Worm (Caenorhabditis elegans): ENCODE data around the gene nhr-96.

nhr-96 gene

DNA sequence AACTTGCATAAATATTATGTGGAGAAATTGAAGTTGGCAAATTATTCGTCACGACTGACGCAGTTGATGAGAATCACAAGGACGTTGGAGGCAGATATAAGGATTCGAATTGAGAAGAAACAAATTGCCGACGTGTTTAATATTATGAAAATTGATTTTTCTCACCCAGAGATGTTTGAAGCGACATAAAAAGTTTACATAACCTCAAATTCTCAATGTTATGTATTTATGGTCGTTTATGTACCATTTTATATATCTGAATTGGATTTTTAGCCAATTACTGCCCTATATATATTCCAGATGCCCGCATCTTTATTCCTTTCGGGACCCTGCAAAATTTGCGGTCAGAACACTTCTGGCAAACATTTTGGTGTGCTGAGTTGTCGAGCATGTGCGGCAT is 4.5 kb upstream of the nhr-96 start, which contains the start of gene nhr-126:
TSS of gene nhr-126 (plus strand) at position 301 of the 400 bp plus-strand sequence.
- TF ChIP-seq eyg-1 (tag; optimal IDR thresholded peaks at IDR 0.05): no peak
- TF ChIP-seq sdc-2 (tag; optimal IDR thresholded peaks at IDR 0.05): no peak
- TF ChIP-seq ceh-2 (tag; optimal IDR thresholded peaks at IDR 0.05): no peak
- TF ChIP-seq pha-2 (tag; optimal IDR thresholded peaks at IDR 0.05): no peak
- no peak for TF ChIP-seq pha-4 (tag; optimal IDR thresholded peaks at IDR 0.05)
- TF ChIP-seq fax-1 (tag; optimal IDR thresholded peaks at IDR 0.05): no peak
- TF ChIP-seq elt-2 (tag; optimal IDR thresholded peaks at IDR 0.05): no peak
- TF ChIP-seq tbx-7 (tag; optimal IDR thresholded peaks at IDR 0.05): no peak
- no peak for TF ChIP-seq F13H6.1 (tag; optimal IDR thresholded peaks at IDR 0.05)
- TF ChIP-seq C08G9.2 (tag; optimal IDR thresholded peaks at IDR 0.05): no peak

DNA sequence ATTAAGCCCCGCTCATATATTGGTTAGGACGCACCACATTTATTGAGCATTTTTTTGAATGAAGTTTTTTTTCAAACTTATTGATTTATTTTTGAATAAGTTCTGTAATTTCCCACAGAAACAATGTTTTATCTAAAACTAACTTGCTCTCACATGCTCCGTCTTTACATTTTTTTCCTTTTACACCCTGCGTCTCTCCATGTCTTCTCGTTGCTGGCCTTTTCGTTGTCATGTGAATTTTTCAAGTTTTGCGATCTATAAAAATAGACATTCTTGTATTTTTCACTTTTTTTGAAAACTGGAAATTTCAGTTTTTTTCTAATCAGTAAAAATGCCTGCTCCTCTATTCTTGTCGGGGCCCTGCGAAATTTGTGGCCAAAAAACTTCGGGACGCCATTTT is 2.4 kb upstream of the nhr-96 start, which contains the start of gene nhr-134:
TSS of gene nhr-134 (plus strand) at position 312 of the 400 bp plus-strand sequence.
- TF ChIP-seq C08G9.2 (tag; optimal IDR thresholded peaks at IDR 0.05) (no peak), unc-3 (GFP tag; conservative IDR thresholded peaks at IDR 0.05) (no peak), unc-3 (tag; optimal IDR thresholded peaks at IDR 0.05) (no peak), pag-3 (tag; optimal IDR thresholded peaks at IDR 0.05; ENCODE audit: borderline replicate concordance) (no peak), gmeb-2 (tag; optimal IDR thresholded peaks at IDR 0.05) (no peak), zip-5 (tag; optimal IDR thresholded peaks at IDR 0.05) (no peak), dmd-4 (tag; optimal IDR thresholded peaks at IDR 0.05; ENCODE audit: borderline replicate concordance) (no peak)

DNA sequence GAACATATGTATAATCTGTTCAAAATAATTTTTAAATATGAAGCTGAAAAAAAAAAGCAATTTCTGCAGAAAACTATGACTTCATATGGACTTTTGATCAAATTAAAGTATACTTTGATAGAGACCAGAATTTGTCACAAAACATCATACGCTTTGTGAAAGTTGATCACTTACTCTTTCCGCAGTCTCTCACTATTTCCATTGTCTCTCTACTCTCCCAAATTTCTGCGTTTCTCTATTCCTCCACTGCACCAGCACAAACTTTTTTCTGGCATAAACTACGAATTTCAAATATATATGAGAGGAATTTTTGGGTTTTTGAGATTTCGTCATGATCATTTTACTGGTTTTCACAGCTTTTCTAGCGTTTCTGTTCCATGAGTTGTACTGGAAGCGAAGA is 2.6 kb downstream of the nhr-96 start, which contains the start of gene cyp-33C4:
TSS of gene cyp-33C4 (plus strand) at position 293 of the 400 bp plus-strand sequence.
- TF ChIP-seq unc-86 (tag; optimal IDR thresholded peaks at IDR 0.05): no peak
- no peak for TF ChIP-seq hlh-6 (tag; optimal IDR thresholded peaks at IDR 0.05)
- TF ChIP-seq lin-11 (tag; optimal IDR thresholded peaks at IDR 0.05): no peak
- TF ChIP-seq elt-2 (tag; optimal IDR thresholded peaks at IDR 0.05): no peak
- TF ChIP-seq C08G9.2 (tag; optimal IDR thresholded peaks at IDR 0.05): no peak
- no peak for TF ChIP-seq mec-3 (tag; optimal IDR thresholded peaks at IDR 0.05; ENCODE audit: borderline replicate concordance)
- TF ChIP-seq pqm-1 (tag; optimal IDR thresholded peaks at IDR 0.05): no peak
- TF ChIP-seq lim-6 (tag; optimal IDR thresholded peaks at IDR 0.05): no peak
- TF ChIP-seq nhr-11 (tag; optimal IDR thresholded peaks at IDR 0.05): no peak
- no peak for TF ChIP-seq unc-3 (GFP tag; conservative IDR thresholded peaks at IDR 0.05)
- TF ChIP-seq unc-3 (tag; optimal IDR thresholded peaks at IDR 0.05): no peak
- TF ChIP-seq gmeb-2 (tag; optimal IDR thresholded peaks at IDR 0.05): no peak
- TF ChIP-seq odd-2 (tag; optimal IDR thresholded peaks at IDR 0.05): no peak
- TF ChIP-seq pag-3 (tag; optimal IDR thresholded peaks at IDR 0.05; ENCODE audit: borderline replicate concordance): no peak
- no peak for TF ChIP-seq pros-1 (tag; optimal IDR thresholded peaks at IDR 0.05)
- TF ChIP-seq che-1 (tag; optimal IDR thresholded peaks at IDR 0.05): no peak

DNA sequence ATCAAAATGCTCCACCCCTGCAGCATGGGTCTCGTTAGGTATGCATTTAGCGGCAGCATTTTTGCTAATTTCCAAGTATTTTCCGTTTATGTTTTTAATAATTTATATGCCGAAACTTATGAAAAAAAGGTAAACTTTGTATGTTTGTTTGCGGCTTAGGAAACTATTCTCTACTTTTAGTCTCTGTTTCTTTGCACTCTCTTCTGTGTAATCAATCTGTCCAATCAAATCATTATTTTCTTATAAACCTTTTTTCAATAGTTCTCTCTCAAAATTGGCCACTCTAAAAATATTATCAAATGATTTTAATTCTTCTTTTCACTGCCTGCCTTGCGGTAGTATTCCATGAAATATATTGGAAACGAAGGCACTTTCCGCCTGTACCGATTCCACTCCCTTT is 4.7 kb downstream of the nhr-96 start:
- TF ChIP-seq ceh-6 (GFP tag; optimal IDR thresholded peaks at IDR 0.05): no peak
- TF ChIP-seq eyg-1 (tag; optimal IDR thresholded peaks at IDR 0.05): no peak
- no peak for TF ChIP-seq pag-3 (tag; optimal IDR thresholded peaks at IDR 0.05; ENCODE audit: borderline replicate concordance)
- TF ChIP-seq T23F11.4 (GFP tag; optimal IDR thresholded peaks at IDR 0.05): no peak
- TF ChIP-seq ceh-22 (tag; optimal IDR thresholded peaks at IDR 0.05): no peak
- TF ChIP-seq ceh-31 (tag; optimal IDR thresholded peaks at IDR 0.05): no peak
- no peak for TF ChIP-seq unc-86 (tag; optimal IDR thresholded peaks at IDR 0.05)
- no peak for TF ChIP-seq sox-2 (GFP tag; IDR thresholded peaks at IDR 0.05)
- no peak for TF ChIP-seq lim-6 (tag; optimal IDR thresholded peaks at IDR 0.05)

DNA sequence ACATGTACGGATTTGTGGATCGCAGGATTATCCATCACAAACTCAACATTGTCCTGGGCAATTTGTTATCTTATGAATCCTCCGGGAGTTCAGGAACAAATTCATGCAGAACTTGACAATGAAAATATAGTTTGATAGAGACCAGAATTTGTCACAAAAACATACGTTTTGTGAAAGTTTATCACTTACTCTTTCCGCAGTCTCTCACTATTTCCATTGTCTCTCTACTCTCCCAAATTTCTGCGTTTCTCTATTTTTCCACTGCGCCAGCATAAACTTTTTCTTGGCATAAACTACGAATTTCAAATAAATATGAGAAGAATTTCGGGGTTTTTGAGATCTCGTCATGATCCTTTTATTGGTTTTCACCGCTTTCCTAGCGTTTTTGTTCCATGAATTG is 9.4 kb downstream of the nhr-96 start, which contains the start of gene cyp-33C3:
TSS of gene cyp-33C3 (plus strand) at position 149 of the 400 bp plus-strand sequence.
- TF ChIP-seq pqm-1 (tag; optimal IDR thresholded peaks at IDR 0.05) (no peak), che-1 (tag; optimal IDR thresholded peaks at IDR 0.05) (no peak), ceh-19 (GFP tag; optimal IDR thresholded peaks at IDR 0.05) (no peak), hlh-30 (tag; optimal IDR thresholded peaks at IDR 0.05; ENCODE audit: insufficient read depth) (no peak), ama-1 (optimal IDR thresholded peaks at IDR 0.05) (no peak), ceh-45 (GFP tag; IDR thresholded peaks at IDR 0.05) (no peak), pag-3 (tag; optimal IDR thresholded peaks at IDR 0.05; ENCODE audit: borderline replicate concordance) (no peak), ahr-1 (tag; optimal IDR thresholded peaks at IDR 0.05) (no peak), ceh-18 (tag; optimal IDR thresholded peaks at IDR 0.05) (no peak)
